Worm (Caenorhabditis elegans): ENCODE measurements around the gene F46C8.8.

The F46C8.8 gene

DNA sequence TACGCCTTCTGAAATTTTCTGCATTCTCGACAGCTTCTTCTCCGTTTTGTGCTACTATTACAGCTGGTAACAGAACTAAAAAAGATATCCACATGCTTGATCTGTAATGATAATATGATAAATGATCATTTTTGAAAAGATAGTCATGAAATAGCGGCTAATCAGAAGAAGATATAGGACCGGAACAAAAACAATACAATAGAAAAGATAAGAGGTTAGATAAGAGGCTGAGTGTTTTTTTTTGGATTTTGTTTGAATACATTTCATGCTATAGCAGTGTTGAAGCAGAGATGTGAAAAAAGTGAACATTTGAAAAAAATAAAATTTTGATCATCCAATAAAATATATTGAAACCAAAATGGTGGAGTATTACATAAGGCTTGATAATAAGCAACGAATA lies at the start of gene F46C8.8:
Gene F46C8.8, minus strand, starts transcription at position 101 of the 400 bp plus-strand sequence.
- TF ChIP-seq C06A6.2 (GFP tag; conservative IDR thresholded peaks at IDR 0.05): no peak
- TF ChIP-seq athp-1 (tag; optimal IDR thresholded peaks at IDR 0.05): no peak

DNA sequence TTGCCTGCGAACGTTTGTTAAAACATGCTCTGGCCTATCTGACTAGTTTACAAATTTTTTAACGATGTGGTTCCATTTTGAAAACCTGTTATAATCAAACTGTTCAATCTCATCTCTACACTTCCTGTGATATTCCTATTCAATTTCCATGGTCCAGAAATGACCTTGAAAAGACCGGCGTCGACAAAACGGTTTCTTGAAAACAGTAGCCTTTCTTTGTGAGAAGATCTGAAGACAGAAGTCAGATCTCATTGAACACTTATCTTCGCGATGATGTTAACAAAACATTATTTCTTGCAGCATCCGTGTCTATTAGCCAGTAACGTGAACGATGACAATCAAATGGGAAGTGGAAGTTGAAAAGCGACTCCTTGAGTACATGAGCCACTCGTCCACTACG lies 42.4 kb upstream of the F46C8.8 start, which contains the start of gene C44E12.1:
Gene C44E12.1, plus strand, starts transcription at position 301 of the 400 bp plus-strand sequence.
- TF ChIP-seq lir-1 (GFP tag; conservative IDR thresholded peaks at IDR 0.05) (no peak), ceh-79 (tag; optimal IDR thresholded peaks at IDR 0.05) (no peak), zim-3 (tag; optimal IDR thresholded peaks at IDR 0.05) (no peak), madf-6 (GFP tag; IDR thresholded peaks at IDR 0.05) (no peak)

DNA sequence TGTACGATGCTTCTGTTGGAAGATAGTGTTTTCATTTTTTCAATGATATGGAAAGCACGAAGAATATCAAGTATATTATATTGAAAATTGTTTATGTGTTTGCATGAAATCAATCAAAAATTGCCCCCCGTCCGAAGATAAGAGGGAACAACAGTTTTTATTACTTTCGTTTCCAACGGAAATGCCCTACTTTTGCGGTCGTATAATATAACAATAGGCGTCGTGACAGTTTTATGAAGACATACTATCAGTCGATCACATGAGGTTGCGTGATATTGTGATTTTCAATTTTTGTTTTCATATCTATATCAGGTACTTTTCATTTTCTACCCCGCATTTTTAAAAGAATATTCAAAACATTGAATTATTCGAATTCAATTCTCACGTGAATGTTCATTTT lies 41.8 kb upstream of the F46C8.8 start:
- TF ChIP-seq F37B4.10 (GFP tag; IDR thresholded peaks at IDR 0.05) (no peak), nhr-80 (tag; optimal IDR thresholded peaks at IDR 0.05) (peak; percentile 14)

DNA sequence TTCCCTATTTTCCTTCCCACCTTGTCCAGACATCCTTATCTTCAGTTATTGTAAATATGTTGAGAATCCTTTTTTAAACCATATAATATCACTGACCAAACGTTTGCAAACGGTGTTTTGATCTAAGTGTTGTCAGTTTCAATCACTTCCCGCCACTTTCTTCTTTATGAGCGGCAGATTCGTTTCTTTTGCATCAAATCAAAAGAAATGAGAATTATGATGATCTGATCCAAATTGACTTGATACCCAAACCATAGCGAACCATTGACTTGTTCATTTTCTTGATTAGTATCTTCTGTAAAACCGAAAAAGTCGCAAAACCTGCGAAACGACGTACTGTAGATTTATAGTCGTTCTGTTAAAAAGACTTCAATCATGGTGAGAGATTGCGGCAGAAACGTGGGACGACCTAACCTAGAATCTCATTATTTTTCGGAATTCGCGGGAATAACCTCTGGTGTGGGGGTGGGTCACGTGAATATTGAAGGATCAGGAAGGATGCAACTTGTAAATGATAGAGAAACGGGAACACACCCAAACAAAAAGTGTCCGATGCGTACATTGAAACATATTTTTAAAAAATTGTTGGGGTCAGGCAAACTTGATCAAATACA lies 39.8 kb upstream of the F46C8.8 start:
- no peak for TF ChIP-seq nhr-80 (tag; optimal IDR thresholded peaks at IDR 0.05)
- TF ChIP-seq B0035.1 (tag; optimal IDR thresholded peaks at IDR 0.05): no peak
- TF ChIP-seq ztf-28 (GFP tag; IDR thresholded peaks at IDR 0.05): no peak
- TF ChIP-seq ztf-18 (tag; optimal IDR thresholded peaks at IDR 0.05): no peak
- TF ChIP-seq dox-1 (GFP tag; IDR thresholded peaks at IDR 0.05): no peak
- TF ChIP-seq madf-8 (GFP tag; conservative IDR thresholded peaks at IDR 0.05): no peak
- no peak for TF ChIP-seq ZK185.1 (tag; optimal IDR thresholded peaks at IDR 0.05; ENCODE audit: poor library complexity, severe bottlenecking)
- no peak for TF ChIP-seq ztf-25 (GFP tag; IDR thresholded peaks at IDR 0.05)
- no peak for TF ChIP-seq ztf-26 (tag; optimal IDR thresholded peaks at IDR 0.05)

DNA sequence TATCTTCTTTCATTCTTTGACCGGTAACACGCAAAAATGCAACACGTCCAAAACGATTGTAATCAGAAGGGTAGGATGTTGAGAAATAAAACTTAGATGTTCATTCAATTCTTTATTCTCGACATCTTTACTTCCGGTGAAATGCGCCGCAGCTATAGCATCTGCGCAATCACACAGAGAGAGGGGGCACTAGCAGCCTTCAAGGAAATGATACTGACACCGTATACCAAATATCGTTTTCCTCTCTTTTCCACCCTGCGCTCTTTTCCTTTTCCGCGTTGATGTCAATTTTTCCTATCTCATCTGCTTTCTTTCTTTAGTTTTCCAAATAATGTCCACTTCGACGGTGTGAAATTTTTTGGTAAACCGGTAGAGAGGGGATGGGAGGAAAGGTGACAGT lies 36.5 kb upstream of the F46C8.8 start:
- TF ChIP-seq cebp-1 (GFP tag; IDR thresholded peaks at IDR 0.05) (no peak), cebp-1 (tag; optimal IDR thresholded peaks at IDR 0.05) (no peak), F23B12.7 (tag; optimal IDR thresholded peaks at IDR 0.05; ENCODE audit: insufficient read depth) (no peak), ztf-25 (GFP tag; IDR thresholded peaks at IDR 0.05) (no peak), aptf-3 (GFP tag; IDR thresholded peaks at IDR 0.05) (no peak), ztf-22 (GFP tag; optimal IDR thresholded peaks at IDR 0.05) (no peak), lin-40 (tag; optimal IDR thresholded peaks at IDR 0.05) (no peak), madf-10 (tag; optimal IDR thresholded peaks at IDR 0.05) (no peak)

DNA sequence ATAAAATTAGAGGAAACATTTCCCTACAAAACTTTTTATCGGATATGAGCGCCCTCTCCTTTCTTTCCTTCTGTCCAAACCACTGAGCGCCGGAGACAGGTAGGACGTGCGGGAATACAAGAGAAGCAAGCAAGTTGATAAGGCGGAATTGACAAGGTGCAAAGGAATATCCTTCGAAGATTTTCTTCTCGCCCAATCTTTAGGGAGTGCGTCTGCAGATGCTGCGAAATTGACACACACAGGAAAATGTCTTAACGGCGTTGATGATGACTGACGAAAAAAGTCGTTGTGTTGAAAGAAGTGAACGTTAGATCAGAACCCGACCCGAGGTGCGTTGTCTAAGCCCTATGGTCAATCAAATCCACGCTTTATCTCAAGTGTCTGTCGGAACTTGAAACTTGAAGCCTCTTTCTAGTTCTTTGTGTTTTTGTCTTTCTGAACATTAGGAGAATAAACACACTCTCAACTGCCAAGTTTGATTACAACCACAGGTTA lies 33.6 kb upstream of the F46C8.8 start:
- TF ChIP-seq nfya-1 (tag; optimal IDR thresholded peaks at IDR 0.05; ENCODE audit: borderline replicate concordance, insufficient read depth) (no peak), K12H6.12 (tag; optimal IDR thresholded peaks at IDR 0.05) (no peak), ztf-22 (GFP tag; optimal IDR thresholded peaks at IDR 0.05) (no peak), nhr-90 (tag; optimal IDR thresholded peaks at IDR 0.05) (no peak), B0035.1 (tag; optimal IDR thresholded peaks at IDR 0.05) (no peak), bed-2 (GFP tag; IDR thresholded peaks at IDR 0.05) (no peak), chd-7 (tag; optimal IDR thresholded peaks at IDR 0.05) (no peak), rpc-1 (optimal IDR thresholded peaks at IDR 0.05) (no peak), rpc-1 (tag; optimal IDR thresholded peaks at IDR 0.05) (no peak), B0261.1 (tag; optimal IDR thresholded peaks at IDR 0.05) (no peak), ztf-25 (GFP tag; IDR thresholded peaks at IDR 0.05) (no peak), lsy-27 (tag; optimal IDR thresholded peaks at IDR 0.05; ENCODE audit: borderline replicate concordance, insufficient read depth) (no peak), unc-62 (GFP tag; optimal IDR thresholded peaks at IDR 0.05) (no peak), nhr-120 (GFP tag; IDR thresholded peaks at IDR 0.05) (no peak), nhr-80 (tag; optimal IDR thresholded peaks at IDR 0.05) (no peak)

All from whole organism, young adult.